Worm (Caenorhabditis elegans) whole organism, L1 larva: ENCODE data around the gene glod-4.

ENCODE experiments used
- C34B4.2 ChIP-seq: sonication (generic microtip); optimal IDR thresholded peaks from 2 replicates; lab custom pipeline; 2017; ENCODE audit warnings: mild to moderate bottlenecking, missing genetic modification characterization, missing compliant biosample characterization
- ama-1 ChIP-seq: fragments of 150-350 bp; optimal IDR thresholded peaks from 2 replicates; lab custom pipeline; 2014
- blmp-1 ChIP-seq: fragments of 150-350 bp; optimal IDR thresholded peaks from 2 replicates; lab custom pipeline; 2014; ENCODE audit warnings: missing biosample characterization, missing genetic modification characterization
- irx-1 ChIP-seq: sonication (generic microtip); optimal IDR thresholded peaks from 2 replicates; lab custom pipeline; 2016; ENCODE audit warnings: missing genetic modification characterization, missing compliant biosample characterization
- nhr-12 ChIP-seq: sonication (generic microtip); optimal IDR thresholded peaks from 2 replicates; lab custom pipeline; 2017; ENCODE audit warnings: missing biosample characterization, missing genetic modification characterization
- nhr-28 ChIP-seq: fragments of 150-350 bp; optimal IDR thresholded peaks from 2 replicates; lab custom pipeline; 2014; ENCODE audit warnings: missing biosample characterization, missing genetic modification characterization
- nhr-76 ChIP-seq: sonication (generic microtip); optimal IDR thresholded peaks from 2 replicates; lab custom pipeline; 2017; ENCODE audit warnings: missing biosample characterization, missing genetic modification characterization

- no peak for TF ChIP-seq C34B4.2 (tag; lab: Kevin White, UChicago)
- TF ChIP-seq nhr-28 (tag; lab: Kevin White, UChicago), result no peak
- no peak for TF ChIP-seq nhr-76 (tag; lab: Kevin White, UChicago)
- peak; percentile 45 for TF ChIP-seq irx-1 (tag; lab: Kevin White, UChicago)
- no peak for TF ChIP-seq nhr-12 (tag; lab: Kevin White, UChicago)
- peak; percentile 45 for TF ChIP-seq ama-1 (lab: Kevin White, UChicago)
- peak; percentile 82 for TF ChIP-seq blmp-1 (tag; lab: Kevin White, UChicago)
Measured at ce11 chrIII:4193659-4194103, 40.3 kb downstream of the glod-4 start, which contains the start of gene xbp-1.
